Worm (Caenorhabditis elegans): ENCODE results near the gene D2085.7.

ce11 chrII:8599214-8599613 lies 42.0 kb upstream of the D2085.7 start, which contains the start of gene F28C6.5:
- no peak for TF ChIP-seq ZK546.5 (tag; optimal IDR thresholded peaks at IDR 0.05)
- no peak for TF ChIP-seq snpc-4 (tag; optimal IDR thresholded peaks at IDR 0.05)
- TF ChIP-seq nhr-6 (tag; optimal IDR thresholded peaks at IDR 0.05) = no peak
- TF ChIP-seq mdl-1 (tag; optimal IDR thresholded peaks at IDR 0.05) = no peak
- no peak for TF ChIP-seq jun-1 (tag; optimal IDR thresholded peaks at IDR 0.05)
- TF ChIP-seq nhr-25 (tag; optimal IDR thresholded peaks at IDR 0.05; ENCODE audit: borderline replicate concordance, insufficient read depth) = no peak
- TF ChIP-seq skn-1 (tag; optimal IDR thresholded peaks at IDR 0.05) = no peak
- no peak for TF ChIP-seq spr-1 (tag; optimal IDR thresholded peaks at IDR 0.05)
- no peak for TF ChIP-seq nhr-11 (tag; optimal IDR thresholded peaks at IDR 0.05)
- TF ChIP-seq lin-39 (tag; optimal IDR thresholded peaks at IDR 0.05) = no peak
- TF ChIP-seq attf-4 (tag; optimal IDR thresholded peaks at IDR 0.05) = no peak
- no peak for TF ChIP-seq lin-15B (tag; optimal IDR thresholded peaks at IDR 0.05)
- no peak for TF ChIP-seq F49E8.2 (tag; optimal IDR thresholded peaks at IDR 0.05; ENCODE audit: borderline replicate concordance)
- TF ChIP-seq pha-4 (GFP tag; IDR thresholded peaks at IDR 0.05) = no peak
- no peak for TF ChIP-seq pha-4 (tag; optimal IDR thresholded peaks at IDR 0.05)
